Comparison of ENCODE assay signal across 1 fruit fly cellular context in genomic region chr3L:9429665-9430607, dm6.
TF ChIP-seq lines count a peak whose summit lies in the region.

Gene RpS17 (minus strand): TSS chr3L:9429821.
Gene MTF-1 (plus strand): TSS chr3L:9430312.

TF ChIP-seq in whole organism, embryonic, 481 proteins besides CTCF, POLR2A, EP300 and RAD21 (continued from another document and continues in another):
- TF ChIP-seq Hmx (GFP tag; optimal IDR thresholded peaks at IDR 0.05; lab: Kevin White, UChicago) (no peak), Bgb (GFP tag; IDR thresholded peaks at IDR 0.05; lab: Robert Waterston, UW; ENCODE audit: partially characterized antibody) (no peak), CG17802 (tag; optimal IDR thresholded peaks at IDR 0.05; lab: Kevin White, UChicago) (no peak), sens (GFP tag; lab: Kevin White, UChicago) (peak; percentile 88), luna (GFP tag; optimal IDR thresholded peaks at IDR 0.05; lab: Kevin White, UChicago) (peak; percentile 7), HmgZ (tag; optimal IDR thresholded peaks at IDR 0.05; lab: Kevin White, UChicago) (peak; percentile 48), ken (GFP tag; IDR thresholded peaks at IDR 0.05; lab: Robert Waterston, UW) (peak; percentile 61; the same call in 2 of the 3 replicates), CG14667 (GFP tag; IDR thresholded peaks at IDR 0.05; lab: Robert Waterston, UW) (no peak), prd (optimal IDR thresholded peaks at IDR 0.05; lab: Kevin White, UChicago) (no peak), prd (GFP tag; IDR thresholded peaks at IDR 0.05; lab: Robert Waterston, UW) (no peak), seq (GFP tag; IDR thresholded peaks at IDR 0.05; lab: Robert Waterston, UW) (peak; percentile 27; the same call in 1 of the 2 replicates), Dad (GFP tag; optimal IDR thresholded peaks at IDR 0.05; lab: Kevin White, UChicago) (peak; percentile 6), CG4360 (GFP tag; IDR thresholded peaks at IDR 0.05; lab: Robert Waterston, UW) (peak; percentile 87), CG5245 (GFP tag; optimal IDR thresholded peaks at IDR 0.05; lab: Kevin White, UChicago) (no peak), CG8281 (tag; optimal IDR thresholded peaks at IDR 0.05; lab: Kevin White, UChicago) (no peak), grn (GFP tag; optimal IDR thresholded peaks at IDR 0.05; lab: Kevin White, UChicago) (peak; percentile 91), gfzf (GFP tag; optimal IDR thresholded peaks at IDR 0.05; lab: Kevin White, UChicago) (peak; percentile 94), Nf-YA (GFP tag; IDR thresholded peaks at IDR 0.05; lab: Robert Waterston, UW) (peak; percentile 73), CG7745 (tag; optimal IDR thresholded peaks at IDR 0.05; lab: Kevin White, UChicago) (no peak), sima (GFP tag; optimal IDR thresholded peaks at IDR 0.05; lab: Kevin White, UChicago) (no peak), CG31388 (GFP tag; optimal IDR thresholded peaks at IDR 0.05; lab: Kevin White, UChicago) (no peak), CG11247 (GFP tag; IDR thresholded peaks at IDR 0.05; lab: Robert Waterston, UW) (no peak), CG6175 (GFP tag; IDR thresholded peaks at IDR 0.05; lab: Robert Waterston, UW) (no peak), CG33213 (GFP tag; optimal IDR thresholded peaks at IDR 0.05; lab: Kevin White, UChicago) (peak; percentile 57), CG15514 (GFP tag; optimal IDR thresholded peaks at IDR 0.05; lab: Kevin White, UChicago) (peak; percentile 30), CG32532 (GFP tag; IDR thresholded peaks at IDR 0.05; lab: Robert Waterston, UW) (peak; percentile 66), sens-2 (GFP tag; IDR thresholded peaks at IDR 0.05; lab: Robert Waterston, UW) (0 out of 2 replicates have a peak, but pooled peaks have one; percentile 27), CG12219 (GFP tag; optimal IDR thresholded peaks at IDR 0.05; lab: Kevin White, UChicago) (peak; percentile 45), CG3847 (GFP tag; IDR thresholded peaks at IDR 0.05; lab: Robert Waterston, UW) (peak; percentile 34; the same call in 1 of the 2 replicates), maf-S (GFP tag; optimal IDR thresholded peaks at IDR 0.05; lab: Kevin White, UChicago) (peak; percentile 4), zen2 (GFP tag; IDR thresholded peaks at IDR 0.05; lab: Robert Waterston, UW; ENCODE audit: partially characterized antibody) (no peak), CG8765 (GFP tag; IDR thresholded peaks at IDR 0.05; lab: Robert Waterston, UW) (no peak), Jarid2 (GFP tag; optimal IDR thresholded peaks at IDR 0.05; lab: Kevin White, UChicago) (peak; percentile 70), CG2120 (GFP tag; optimal IDR thresholded peaks at IDR 0.05; lab: Kevin White, UChicago) (peak; percentile 15), phol (tag; optimal IDR thresholded peaks at IDR 0.05; lab: Kevin White, UChicago) (peak; percentile 44), CG17328 (GFP tag; IDR thresholded peaks at IDR 0.05; lab: Robert Waterston, UW) (peak; percentile 81), CG1832 (GFP tag; optimal IDR thresholded peaks at IDR 0.05; lab: Kevin White, UChicago) (no peak), pum (GFP tag; optimal IDR thresholded peaks at IDR 0.05; lab: Kevin White, UChicago) (no peak), CG13624 (GFP tag; optimal IDR thresholded peaks at IDR 0.05; lab: Kevin White, UChicago) (peak; percentile 20), Sox100B (GFP tag; optimal IDR thresholded peaks at IDR 0.05; lab: Kevin White, UChicago) (peak; percentile 46), grau (tag; optimal IDR thresholded peaks at IDR 0.05; lab: Kevin White, UChicago) (peak; percentile 40), CG13123 (GFP tag; optimal IDR thresholded peaks at IDR 0.05; lab: Kevin White, UChicago) (peak; percentile 24), dpn (GFP tag; optimal IDR thresholded peaks at IDR 0.05; lab: Kevin White, UChicago) (peak in 1 of 2 experiments; percentile 11), rib (GFP tag; IDR thresholded peaks at IDR 0.05; lab: Robert Waterston, UW) (no peak), CG13894 (tag; optimal IDR thresholded peaks at IDR 0.05; lab: Kevin White, UChicago) (peak; percentile 28), odd (GFP tag; optimal IDR thresholded peaks at IDR 0.05; lab: Kevin White, UChicago) (peak; percentile 71), chif (GFP tag; optimal IDR thresholded peaks at IDR 0.05; lab: Kevin White, UChicago) (peak in 1 of 2 experiments; percentile 24), Dek (tag; optimal IDR thresholded peaks at IDR 0.05; lab: Kevin White, UChicago) (no peak), wor (GFP tag; IDR thresholded peaks at IDR 0.05; lab: Robert Waterston, UW) (no peak), CG12744 (GFP tag; optimal IDR thresholded peaks at IDR 0.05; lab: Kevin White, UChicago) (no peak), stc (GFP tag; IDR thresholded peaks at IDR 0.05; lab: Robert Waterston, UW) (peak; percentile 10; the same call in 1 of the 2 replicates), dan (GFP tag; IDR thresholded peaks at IDR 0.05; lab: Robert Waterston, UW) (no peak), NK7.1 (GFP tag; optimal IDR thresholded peaks at IDR 0.05; lab: Kevin White, UChicago) (no peak), CG42726 (GFP tag; IDR thresholded peaks at IDR 0.05; lab: Robert Waterston, UW; ENCODE audit: partially characterized antibody) (no peak), oc (tag; optimal IDR thresholded peaks at IDR 0.05; lab: Kevin White, UChicago) (no peak), crc (GFP tag; optimal IDR thresholded peaks at IDR 0.05; lab: Kevin White, UChicago) (no peak), fu2 (GFP tag; optimal IDR thresholded peaks at IDR 0.05; lab: Kevin White, UChicago) (no peak), CG8478 (optimal IDR thresholded peaks at IDR 0.05; lab: Kevin White, UChicago) (no peak), caup (GFP tag; optimal IDR thresholded peaks at IDR 0.05; lab: Kevin White, UChicago; ENCODE audit: severe bottlenecking) (peak; percentile 74), HLHmδ (GFP tag; optimal IDR thresholded peaks at IDR 0.05; lab: Kevin White, UChicago) (peak; percentile 27), E2f1 (GFP tag; IDR thresholded peaks at IDR 0.05; lab: Robert Waterston, UW) (no peak), Scr (GFP tag; IDR thresholded peaks at IDR 0.05; lab: Robert Waterston, UW; ENCODE audit: partially characterized antibody) (no peak; the same call in 1 of the 2 replicates), H15 (GFP tag; IDR thresholded peaks at IDR 0.05; lab: Robert Waterston, UW) (peak; percentile 44; the same call in 2 of the 3 replicates), CG6791 (GFP tag; IDR thresholded peaks at IDR 0.05; lab: Robert Waterston, UW; ENCODE audit: partially characterized antibody) (no peak), Nf-YB (GFP tag; optimal IDR thresholded peaks at IDR 0.05; lab: Kevin White, UChicago) (peak; percentile 21), cwo (GFP tag; optimal IDR thresholded peaks at IDR 0.05; lab: Kevin White, UChicago) (peak; percentile 7), H2.0 (GFP tag; IDR thresholded peaks at IDR 0.05; lab: Robert Waterston, UW) (no peak), CG18764 (GFP tag; optimal IDR thresholded peaks at IDR 0.05; lab: Kevin White, UChicago) (no peak), CG12769 (tag; optimal IDR thresholded peaks at IDR 0.05; lab: Kevin White, UChicago) (peak; percentile 55), CG17612 (GFP tag; IDR thresholded peaks at IDR 0.05; lab: Robert Waterston, UW) (no peak), CG14965 (GFP tag; optimal IDR thresholded peaks at IDR 0.05; lab: Kevin White, UChicago; ENCODE audit: borderline replicate concordance) (no peak), CG12155 (GFP tag; optimal IDR thresholded peaks at IDR 0.05; lab: Kevin White, UChicago) (peak; percentile 98), dysf (GFP tag; IDR thresholded peaks at IDR 0.05; lab: Robert Waterston, UW) (0 out of 3 replicates have a peak, but pooled peaks have one; percentile 32), CG8924 (tag; optimal IDR thresholded peaks at IDR 0.05; lab: Kevin White, UChicago) (peak; percentile 16), MTF-1 (GFP tag; optimal IDR thresholded peaks at IDR 0.05; lab: Kevin White, UChicago; ENCODE audit: borderline replicate concordance) (peak; percentile 93), CG2129 (GFP tag; IDR thresholded peaks at IDR 0.05; lab: Robert Waterston, UW; ENCODE audit: partially characterized antibody) (no peak), otp (GFP tag; IDR thresholded peaks at IDR 0.05; lab: Robert Waterston, UW) (peak; percentile 46; the same call in 1 of the 3 replicates), ci (GFP tag; IDR thresholded peaks at IDR 0.05; lab: Robert Waterston, UW) (peak; percentile 90), Hr51 (GFP tag; optimal IDR thresholded peaks at IDR 0.05; lab: Kevin White, UChicago) (no peak), Pdp1 (GFP tag; optimal IDR thresholded peaks at IDR 0.05; lab: Kevin White, UChicago) (peak in 1 of 2 experiments; percentile 57), ERR (GFP tag; optimal IDR thresholded peaks at IDR 0.05; lab: Kevin White, UChicago) (no peak), da (GFP tag; optimal IDR thresholded peaks at IDR 0.05; lab: Kevin White, UChicago) (no peak), CG10147 (GFP tag; optimal IDR thresholded peaks at IDR 0.05; lab: Kevin White, UChicago) (no peak), Ets65A (GFP tag; lab: Kevin White, UChicago) (peak; percentile 85), CG18011 (GFP tag; optimal IDR thresholded peaks at IDR 0.05; lab: Kevin White, UChicago) (peak; percentile 7), CG17361 (GFP tag; IDR thresholded peaks at IDR 0.05; lab: Robert Waterston, UW) (peak; percentile 64; the same call in 2 of the 3 replicates), pzg (GFP tag; optimal IDR thresholded peaks at IDR 0.05; lab: Kevin White, UChicago) (peak; percentile 87), Trl (optimal IDR thresholded peaks at IDR 0.05; lab: Kevin White, UChicago) (no peak), Trl (GFP tag; optimal IDR thresholded peaks at IDR 0.05; lab: Kevin White, UChicago) (peak; percentile 20), Poxn (GFP tag; IDR thresholded peaks at IDR 0.05; lab: Robert Waterston, UW) (no peak), inv (GFP tag; IDR thresholded peaks at IDR 0.05; lab: Robert Waterston, UW; ENCODE audit: partially characterized antibody) (no peak), Gug (GFP tag; IDR thresholded peaks at IDR 0.05; lab: Robert Waterston, UW) (no peak), unpg (GFP tag; optimal IDR thresholded peaks at IDR 0.05; lab: Kevin White, UChicago) (peak; percentile 60), CG11723 (GFP tag; optimal IDR thresholded peaks at IDR 0.05; lab: Kevin White, UChicago) (peak; percentile 26), knrl (GFP tag; IDR thresholded peaks at IDR 0.05; lab: Robert Waterston, UW; ENCODE audit: partially characterized antibody) (no peak), CG8944 (GFP tag; optimal IDR thresholded peaks at IDR 0.05; lab: Kevin White, UChicago) (no peak), Max (GFP tag; optimal IDR thresholded peaks at IDR 0.05; lab: Kevin White, UChicago) (peak; percentile 26), Med (GFP tag; lab: Kevin White, UChicago) (peak; percentile 92), slbo (GFP tag; IDR thresholded peaks at IDR 0.05; lab: Robert Waterston, UW) (peak; percentile 53), CG14050 (GFP tag; IDR thresholded peaks at IDR 0.05; lab: Robert Waterston, UW) (peak; percentile 42; the same call in 2 of the 3 replicates), CG4707 (GFP tag; optimal IDR thresholded peaks at IDR 0.05; lab: Kevin White, UChicago) (peak; percentile 69), zfh1 (GFP tag; IDR thresholded peaks at IDR 0.05; lab: Robert Waterston, UW) (peak; percentile 68; the same call in 2 of the 3 replicates), dm (GFP tag; optimal IDR thresholded peaks at IDR 0.05; lab: Kevin White, UChicago) (peak; percentile 66), Hr3 (GFP tag; optimal IDR thresholded peaks at IDR 0.05; lab: Kevin White, UChicago) (peak; percentile 17), HLH3B (GFP tag; IDR thresholded peaks at IDR 0.05; lab: Robert Waterston, UW) (peak; percentile 34; the same call in 1 of the 2 replicates), CG5180 (GFP tag; optimal IDR thresholded peaks at IDR 0.05; lab: Kevin White, UChicago) (peak; percentile 38), Blimp-1 (GFP tag; optimal IDR thresholded peaks at IDR 0.05; lab: Kevin White, UChicago) (no peak), pita (GFP tag; optimal IDR thresholded peaks at IDR 0.05; lab: Kevin White, UChicago) (peak; percentile 90), Bdp1 (GFP tag; optimal IDR thresholded peaks at IDR 0.05; lab: Kevin White, UChicago) (peak; percentile 23), hkb (optimal IDR thresholded peaks at IDR 0.05; lab: Kevin White, UChicago) (no peak), hkb (GFP tag; IDR thresholded peaks at IDR 0.05; lab: Robert Waterston, UW) (peak; percentile 50), bbx (GFP tag; IDR thresholded peaks at IDR 0.05; lab: Robert Waterston, UW; ENCODE audit: partially characterized antibody) (no peak), CG15479 (GFP tag; optimal IDR thresholded peaks at IDR 0.05; lab: Kevin White, UChicago) (no peak), crol (GFP tag; IDR thresholded peaks at IDR 0.05; lab: Robert Waterston, UW) (0 out of 2 replicates have a peak, but pooled peaks have one; percentile 15), Sry-δ (GFP tag; optimal IDR thresholded peaks at IDR 0.05; lab: Kevin White, UChicago) (peak; percentile 28), ab (GFP tag; optimal IDR thresholded peaks at IDR 0.05; lab: Kevin White, UChicago) (no peak), CG11695 (GFP tag; IDR thresholded peaks at IDR 0.05; lab: Robert Waterston, UW) (no peak; the same call in 2 of the 3 replicates), jumu (GFP tag; optimal IDR thresholded peaks at IDR 0.05; lab: Kevin White, UChicago) (no peak), CG1792 (GFP tag; optimal IDR thresholded peaks at IDR 0.05; lab: Kevin White, UChicago) (no peak), Abd-B (GFP tag; optimal IDR thresholded peaks at IDR 0.05; lab: Kevin White, UChicago) (no peak), Dbx (GFP tag; IDR thresholded peaks at IDR 0.05; lab: Robert Waterston, UW) (peak; percentile 34; the same call in 2 of the 3 replicates), CG7963 (GFP tag; IDR thresholded peaks at IDR 0.05; lab: Robert Waterston, UW; ENCODE audit: partially characterized antibody) (no peak), fd102C (GFP tag; optimal IDR thresholded peaks at IDR 0.05; lab: Kevin White, UChicago) (no peak), schlank (tag; optimal IDR thresholded peaks at IDR 0.05; lab: Kevin White, UChicago) (peak; percentile 46), NC2α (GFP tag; optimal IDR thresholded peaks at IDR 0.05; lab: Kevin White, UChicago) (no peak), al (GFP tag; IDR thresholded peaks at IDR 0.05; lab: Robert Waterston, UW) (no peak), Ssrp (tag; optimal IDR thresholded peaks at IDR 0.05; lab: Kevin White, UChicago) (no peak), CG9215 (GFP tag; IDR thresholded peaks at IDR 0.05; lab: Robert Waterston, UW) (no peak), Lpt (GFP tag; optimal IDR thresholded peaks at IDR 0.05; lab: Kevin White, UChicago) (no peak), gsb-n (tag; optimal IDR thresholded peaks at IDR 0.05; lab: Kevin White, UChicago) (peak; percentile 38), ftz-f1 (GFP tag; optimal IDR thresholded peaks at IDR 0.05; lab: Kevin White, UChicago) (no peak)
